Fruit fly (Drosophila melanogaster) whole organism, adult: Measurements from ENCODE around the gene Arl2.

Experiments used
- Crg-1 ChIP-seq: fragments of 200-800 bp; sonication (Bioruptor generic); optimal IDR thresholded peaks from 2 replicates; lab custom pipeline; 2016; ENCODE audit warnings: missing biosample characterization, missing genetic modification characterization
- kay ChIP-seq: fragments of 200-800 bp; sonication (Bioruptor generic); peaks from one replicate; lab custom pipeline; 2016; ENCODE audit warnings: missing biosample characterization, missing genetic modification characterization, borderline replicate concordance
- pad ChIP-seq: fragments of 200-800 bp; sonication (Bioruptor generic); optimal IDR thresholded peaks from 3 replicates; lab custom pipeline; 2017; ENCODE audit warnings: missing biosample characterization, missing genetic modification characterization, mild to moderate bottlenecking, moderate library complexity, missing genetic modification reagents

DNA sequence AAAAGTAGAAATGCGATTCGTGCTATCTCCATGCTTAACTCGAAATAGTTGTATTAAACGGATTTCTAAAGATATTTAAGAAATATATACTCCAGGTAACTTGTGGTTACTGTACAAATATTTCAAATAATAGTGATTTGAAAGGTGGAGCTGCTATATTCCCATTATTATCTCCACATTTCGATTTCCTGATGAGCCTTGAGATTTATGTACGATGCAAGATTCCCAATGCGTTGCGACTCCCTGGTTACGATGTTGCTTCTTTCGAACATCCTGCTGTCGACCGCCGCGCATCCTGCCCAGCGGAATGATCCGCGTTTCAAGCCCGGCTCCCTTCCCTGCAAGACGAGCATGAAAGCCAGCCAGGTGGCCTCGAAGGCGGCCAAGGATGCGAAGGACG lies 28.9 kb upstream of the Arl2 start, which contains the start of the genes CG11694 and CG11698:
- no peak for TF ChIP-seq pad
- no peak for TF ChIP-seq Crg-1 (GFP tag; lab: Kevin White, UChicago)
- TF ChIP-seq kay (GFP tag; lab: Kevin White, UChicago), result no peak
